Worm (Caenorhabditis elegans): Measurements from ENCODE around the gene H43I07.4.
"Not testable (repeated sequence)": the region's sequence is repeated elsewhere in the genome, so short reads cannot be mapped to it uniquely, and the experiment has no call there.

The H43I07.4 gene

DNA sequence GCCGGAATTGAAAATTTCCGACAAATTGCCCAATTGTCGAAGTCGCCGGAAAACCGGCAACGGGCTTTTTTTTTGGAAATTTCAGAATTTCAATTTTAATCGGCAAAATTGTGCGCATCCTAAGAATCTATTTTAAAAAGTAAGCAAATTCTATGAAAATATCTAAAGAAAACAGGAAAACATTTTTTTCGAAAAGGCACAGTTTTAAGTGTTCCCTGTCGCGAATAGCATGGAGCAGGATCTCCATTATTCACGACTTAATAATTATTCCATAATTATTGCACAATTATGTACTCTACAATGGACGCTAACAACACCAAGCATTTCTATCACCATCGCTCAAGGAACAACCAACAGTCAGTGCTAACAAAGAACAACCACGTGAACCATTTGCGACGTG, at the start of gene H43I07.4:
Gene H43I07.4 (plus strand): TSS at position 301 of the 400 bp plus-strand sequence.
- TF ChIP-seq F13C5.2 (tag; optimal IDR thresholded peaks at IDR 0.05); sea-1 (GFP tag; conservative IDR thresholded peaks at IDR 0.05); tbx-11 (GFP tag; IDR thresholded peaks at IDR 0.05): not testable (repeated sequence)

DNA sequence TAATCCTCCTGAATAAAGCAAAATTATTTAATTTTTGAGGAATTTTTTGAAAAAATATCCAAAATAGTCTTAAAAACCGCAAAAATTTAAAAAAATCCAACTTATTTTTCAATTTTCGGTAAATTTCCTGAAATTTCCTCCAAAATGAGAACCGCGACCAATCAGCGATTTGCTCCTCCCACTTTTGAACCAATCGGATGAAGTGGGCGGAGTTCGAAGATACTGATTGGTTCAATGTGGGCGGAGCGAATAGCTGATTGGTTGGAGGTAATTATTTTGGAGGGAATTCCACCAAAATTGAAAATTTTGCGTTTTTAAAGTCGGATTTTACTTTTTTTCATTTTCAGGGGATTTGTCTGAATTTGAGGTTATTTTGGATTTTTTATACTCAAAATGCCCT, 47.9 kb upstream of the H43I07.4 start:
- no peak for TF ChIP-seq tbx-11 (GFP tag; IDR thresholded peaks at IDR 0.05)
- no peak for TF ChIP-seq tra-4 (tag; optimal IDR thresholded peaks at IDR 0.05)
- no peak for TF ChIP-seq hmbx-1 (tag; optimal IDR thresholded peaks at IDR 0.05)
- TF ChIP-seq B0310.2 (tag; optimal IDR thresholded peaks at IDR 0.05): no peak
- TF ChIP-seq scrt-1 (GFP tag; IDR thresholded peaks at IDR 0.05): no peak
- TF ChIP-seq ama-1 (optimal IDR thresholded peaks at IDR 0.05): no peak
- TF ChIP-seq ceh-13 (GFP tag; optimal IDR thresholded peaks at IDR 0.05): no peak
- TF ChIP-seq tbx-37 (GFP tag; conservative IDR thresholded peaks at IDR 0.05): no peak
- TF ChIP-seq sea-1 (GFP tag; conservative IDR thresholded peaks at IDR 0.05): no peak
- TF ChIP-seq flt-1 (GFP tag; IDR thresholded peaks at IDR 0.05): no peak
- no peak for TF ChIP-seq aly-1 (tag; optimal IDR thresholded peaks at IDR 0.05)
- TF ChIP-seq ets-7 (tag; optimal IDR thresholded peaks at IDR 0.05): no peak
- no peak for TF ChIP-seq hnd-1 (tag; optimal IDR thresholded peaks at IDR 0.05)
- no peak for TF ChIP-seq pes-1 (GFP tag; IDR thresholded peaks at IDR 0.05)
- no peak for TF ChIP-seq F13C5.2 (tag; optimal IDR thresholded peaks at IDR 0.05)

DNA sequence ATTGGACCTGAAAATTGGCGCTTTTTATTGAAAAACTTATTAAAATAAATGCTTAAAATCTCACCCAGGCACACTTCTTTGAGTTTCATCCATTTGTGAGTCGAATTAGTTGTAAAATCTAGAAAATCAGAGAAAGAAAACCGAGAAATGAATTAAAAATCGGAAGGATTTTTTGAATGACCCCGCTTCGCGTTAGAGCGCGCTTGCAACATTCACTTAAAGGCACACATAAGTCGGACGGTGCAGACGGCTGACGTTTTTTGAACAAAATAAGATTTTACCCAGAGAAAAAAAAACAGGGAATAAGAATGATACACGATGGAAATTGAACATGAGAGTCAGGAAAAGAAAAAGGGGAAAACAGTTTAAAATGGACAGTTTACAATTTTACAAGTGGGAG, 46.3 kb upstream of the H43I07.4 start:
- TF ChIP-seq scrt-1 (GFP tag; IDR thresholded peaks at IDR 0.05) (no peak), ceh-36 (tag; optimal IDR thresholded peaks at IDR 0.05) (no peak), hmbx-1 (tag; optimal IDR thresholded peaks at IDR 0.05) (no peak), ets-7 (tag; optimal IDR thresholded peaks at IDR 0.05) (no peak), B0310.2 (tag; optimal IDR thresholded peaks at IDR 0.05) (no peak), aly-1 (tag; optimal IDR thresholded peaks at IDR 0.05) (no peak), tra-4 (tag; optimal IDR thresholded peaks at IDR 0.05) (no peak), F13C5.2 (tag; optimal IDR thresholded peaks at IDR 0.05) (no peak), pes-1 (GFP tag; IDR thresholded peaks at IDR 0.05) (no peak), sea-1 (GFP tag; conservative IDR thresholded peaks at IDR 0.05) (no peak), hnd-1 (tag; optimal IDR thresholded peaks at IDR 0.05) (no peak), hmg-4 (GFP tag; optimal IDR thresholded peaks at IDR 0.05) (no peak), tbx-37 (GFP tag; conservative IDR thresholded peaks at IDR 0.05) (no peak), ceh-13 (GFP tag; optimal IDR thresholded peaks at IDR 0.05) (no peak), flt-1 (GFP tag; IDR thresholded peaks at IDR 0.05) (no peak), tbx-11 (GFP tag; IDR thresholded peaks at IDR 0.05) (no peak), ama-1 (optimal IDR thresholded peaks at IDR 0.05) (no peak)

- TF ChIP-seq ceh-36 (tag; optimal IDR thresholded peaks at IDR 0.05): no peak
Observed at ce11 chrV:4170138-4170537, 45.8 kb upstream of the H43I07.4 start, which contains the start of gene Y45G5AM.7. Gene Y45G5AM.7, minus strand, starts transcription at chrV:4170238.

DNA sequence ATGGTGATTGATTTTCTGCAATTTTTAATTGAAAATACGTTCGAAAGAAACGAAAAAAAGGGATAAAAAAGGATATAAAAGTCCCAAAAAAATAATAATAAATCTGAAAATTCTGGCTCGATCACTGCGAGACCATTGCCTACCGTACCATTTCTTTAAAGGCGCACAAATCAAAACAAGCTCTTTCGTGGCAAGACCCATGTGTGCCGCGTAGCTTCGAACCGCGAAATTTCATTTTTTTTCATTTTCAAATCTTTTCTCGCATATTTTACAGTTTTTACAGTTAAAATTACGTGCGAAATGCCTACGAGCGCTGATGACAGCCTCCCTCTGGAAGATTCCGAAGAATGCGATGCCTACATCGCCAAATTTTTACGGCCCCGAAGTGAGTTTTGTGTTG, 40.3 kb upstream of the H43I07.4 start, which contains the start of the genes coh-4 and pid-5:
Gene coh-4 (minus strand): TSS at position 17 of the 400 bp plus-strand sequence.
Gene pid-5 (plus strand): TSS at position 259 of the 400 bp plus-strand sequence.
- TF ChIP-seq sea-1 (GFP tag; conservative IDR thresholded peaks at IDR 0.05) (no peak), B0310.2 (tag; optimal IDR thresholded peaks at IDR 0.05) (no peak), F13C5.2 (tag; optimal IDR thresholded peaks at IDR 0.05) (no peak), tbx-37 (GFP tag; conservative IDR thresholded peaks at IDR 0.05) (no peak), scrt-1 (GFP tag; IDR thresholded peaks at IDR 0.05) (no peak), pes-1 (GFP tag; IDR thresholded peaks at IDR 0.05) (no peak)

DNA sequence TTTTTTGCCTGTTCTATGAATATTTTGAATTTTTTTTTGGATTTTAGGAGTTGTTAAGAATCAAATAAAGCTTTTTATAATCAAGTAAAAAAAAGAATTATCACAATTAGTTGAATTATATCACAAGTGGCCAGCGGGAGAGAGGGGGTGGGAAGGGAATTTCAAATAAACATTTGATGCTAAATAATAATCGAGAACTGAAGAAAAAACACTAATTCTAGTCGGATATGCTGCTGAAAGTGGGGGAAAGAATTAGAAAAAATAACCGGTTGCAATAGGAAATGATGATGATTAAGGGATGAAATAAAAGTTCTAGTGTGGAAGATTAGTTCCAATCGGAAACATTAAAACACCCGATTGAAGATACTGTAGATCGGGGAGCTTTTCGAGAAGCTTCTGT, 34.7 kb upstream of the H43I07.4 start:
- no peak for TF ChIP-seq ama-1 (optimal IDR thresholded peaks at IDR 0.05)

DNA sequence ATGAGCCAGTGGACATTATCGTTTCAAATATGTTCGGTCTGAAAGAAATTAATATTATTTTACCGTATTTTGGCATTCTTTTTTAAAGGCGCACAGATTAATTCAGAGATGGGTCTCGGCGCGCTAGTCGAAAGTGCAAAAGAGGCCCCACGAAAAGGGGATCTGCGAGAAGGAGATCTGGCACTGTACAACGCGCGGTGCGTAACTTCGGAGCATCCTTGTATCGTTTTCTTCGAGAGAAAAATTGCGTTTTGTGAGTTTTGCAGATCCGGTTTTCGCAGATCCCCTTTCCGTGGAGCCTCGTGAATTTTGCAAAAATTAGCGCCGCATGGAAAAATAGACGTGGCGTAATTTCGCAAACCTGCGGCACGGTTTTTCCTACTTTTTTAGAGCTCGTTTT, 34.2 kb upstream of the H43I07.4 start:
- peak; percentile 12; the same call in 1 of the 2 replicates for TF ChIP-seq sea-1 (GFP tag; conservative IDR thresholded peaks at IDR 0.05)
- peak; percentile 35 for TF ChIP-seq ceh-13 (GFP tag; optimal IDR thresholded peaks at IDR 0.05)
- TF ChIP-seq ets-7 (tag; optimal IDR thresholded peaks at IDR 0.05): peak; percentile 6
- TF ChIP-seq F13C5.2 (tag; optimal IDR thresholded peaks at IDR 0.05): no peak
- no peak for TF ChIP-seq hmbx-1 (tag; optimal IDR thresholded peaks at IDR 0.05)
- TF ChIP-seq pes-1 (GFP tag; IDR thresholded peaks at IDR 0.05): peak; percentile 68
- peak; percentile 64; the same call in 1 of the 2 replicates for TF ChIP-seq scrt-1 (GFP tag; IDR thresholded peaks at IDR 0.05)
- TF ChIP-seq ama-1 (optimal IDR thresholded peaks at IDR 0.05): no peak

- TF ChIP-seq ceh-36 (tag; optimal IDR thresholded peaks at IDR 0.05) (no peak), B0310.2 (tag; optimal IDR thresholded peaks at IDR 0.05) (no peak), tbx-11 (GFP tag; IDR thresholded peaks at IDR 0.05) (no peak), tra-4 (tag; optimal IDR thresholded peaks at IDR 0.05) (no peak), tbx-37 (GFP tag; conservative IDR thresholded peaks at IDR 0.05) (no peak), ceh-13 (GFP tag; optimal IDR thresholded peaks at IDR 0.05) (no peak), ama-1 (optimal IDR thresholded peaks at IDR 0.05) (no peak), hnd-1 (tag; optimal IDR thresholded peaks at IDR 0.05) (no peak), hmbx-1 (tag; optimal IDR thresholded peaks at IDR 0.05) (no peak), F13C5.2 (tag; optimal IDR thresholded peaks at IDR 0.05) (no peak), hmg-4 (GFP tag; optimal IDR thresholded peaks at IDR 0.05) (no peak), pes-1 (GFP tag; IDR thresholded peaks at IDR 0.05) (no peak), ets-7 (tag; optimal IDR thresholded peaks at IDR 0.05) (no peak)
Observed at ce11 chrV:4182546-4182945, 33.4 kb upstream of the H43I07.4 start.

- TF ChIP-seq scrt-1 (GFP tag; IDR thresholded peaks at IDR 0.05) (no peak), ets-7 (tag; optimal IDR thresholded peaks at IDR 0.05) (no peak), pes-1 (GFP tag; IDR thresholded peaks at IDR 0.05) (no peak), ceh-13 (GFP tag; optimal IDR thresholded peaks at IDR 0.05) (no peak), ceh-36 (tag; optimal IDR thresholded peaks at IDR 0.05) (no peak), hmg-4 (GFP tag; optimal IDR thresholded peaks at IDR 0.05) (no peak), B0310.2 (tag; optimal IDR thresholded peaks at IDR 0.05) (no peak), ama-1 (optimal IDR thresholded peaks at IDR 0.05) (no peak), tbx-11 (GFP tag; IDR thresholded peaks at IDR 0.05) (no peak), flt-1 (GFP tag; IDR thresholded peaks at IDR 0.05) (no peak)
Observed at ce11 chrV:4185885-4186284, 30.1 kb upstream of the H43I07.4 start.

Data from whole organism, early embryonic.